Fruit fly (Drosophila melanogaster) whole organism, prepupa: ENCODE measurements around the gene CG32483.

ENCODE experiments used
- Blimp-1 ChIP-seq: fragments of 200-800 bp; sonication (Bioruptor generic); optimal IDR thresholded peaks from 3 replicates; lab custom pipeline; 2017; ENCODE audit warnings: missing biosample characterization, missing genetic modification characterization, mild to moderate bottlenecking, moderate library complexity, missing genetic modification reagents
- CG15336 ChIP-seq: fragments of 200-800 bp; sonication (Bioruptor generic); IDR thresholded peaks from 2 replicates; pipeline ENCODE4 v1.3.6; 2022; ENCODE audit warnings: missing biosample characterization, missing genetic modification characterization
- CG1621 ChIP-seq: fragments of 200-800 bp; sonication (Bioruptor generic); optimal IDR thresholded peaks from 3 replicates; lab custom pipeline; 2018; ENCODE audit warnings: missing biosample characterization, mild to moderate bottlenecking, missing genetic modification characterization
- CG16779 ChIP-seq: fragments of 200-800 bp; sonication (Bioruptor generic); optimal IDR thresholded peaks from 3 replicates; lab custom pipeline; 2017; ENCODE audit warnings: missing biosample characterization, mild to moderate bottlenecking, missing genetic modification characterization
- CG3032 ChIP-seq: fragments of 200-800 bp; optimal IDR thresholded peaks from 2 replicates; lab custom pipeline; 2019; ENCODE audit warnings: missing biosample characterization, mild to moderate bottlenecking, missing genetic modification characterization, moderate library complexity
- CG32006 ChIP-seq: fragments of 200-800 bp; sonication (Bioruptor generic); optimal IDR thresholded peaks from 3 replicates; lab custom pipeline; 2017; ENCODE audit warnings: missing biosample characterization, mild to moderate bottlenecking, missing genetic modification characterization
- CG34406 ChIP-seq: fragments of 200-800 bp; sonication (Bioruptor generic); optimal IDR thresholded peaks from 3 replicates; lab custom pipeline; 2016; ENCODE audit warnings: missing biosample characterization, missing genetic modification characterization
- CG3919 ChIP-seq: fragments of 200-800 bp; sonication (Bioruptor generic); optimal IDR thresholded peaks from 3 replicates; lab custom pipeline; 2016; ENCODE audit warnings: missing biosample characterization, missing genetic modification characterization
- CG6163 ChIP-seq: fragments of 200-800 bp; sonication (Bioruptor generic); IDR thresholded peaks from 3 replicates; pipeline ENCODE4 v1.3.6; 2022; ENCODE audit warnings: missing biosample characterization, missing genetic modification characterization
- CG6276 ChIP-seq: fragments of 200-800 bp; sonication (Bioruptor generic); optimal IDR thresholded peaks from 2 replicates; lab custom pipeline; 2017; ENCODE audit warnings: missing biosample characterization, mild to moderate bottlenecking, missing genetic modification characterization
- CG6808 ChIP-seq: fragments of 200-800 bp; sonication (Bioruptor generic); optimal IDR thresholded peaks from 3 replicates; lab custom pipeline; 2017; ENCODE audit warnings: missing biosample characterization, missing genetic modification characterization, mild to moderate bottlenecking, moderate library complexity, missing genetic modification reagents
- CG7368 ChIP-seq: fragments of 200-800 bp; sonication (Bioruptor generic); optimal IDR thresholded peaks from 3 replicates; lab custom pipeline; 2016; ENCODE audit warnings: missing biosample characterization, missing genetic modification characterization
- CG8119 ChIP-seq: fragments of 200-800 bp; sonication (Bioruptor generic); IDR thresholded peaks from 3 replicates; pipeline ENCODE4 v1.3.6; 2022; ENCODE audit warnings: missing biosample characterization, missing genetic modification characterization
- CG8319 ChIP-seq: fragments of 200-800 bp; sonication (Bioruptor generic); optimal IDR thresholded peaks from 3 replicates; lab custom pipeline; 2016; ENCODE audit warnings: missing biosample characterization, missing genetic modification characterization
- CG9139 ChIP-seq: fragments of 200-800 bp; sonication (Bioruptor generic); optimal IDR thresholded peaks from 3 replicates; lab custom pipeline; 2017; ENCODE audit warnings: missing biosample characterization, mild to moderate bottlenecking, missing genetic modification characterization
- Eip75B ChIP-seq: fragments of 200-800 bp; sonication (Bioruptor generic); optimal IDR thresholded peaks from 3 replicates; lab custom pipeline; 2016; ENCODE audit warnings: missing biosample characterization, missing genetic modification characterization
- Eip78C ChIP-seq: fragments of 200-800 bp; sonication (Bioruptor generic); peaks from one replicate; lab custom pipeline; 2016; ENCODE audit warnings: missing biosample characterization, missing genetic modification characterization
- Ets96B ChIP-seq: fragments of 200-800 bp; optimal IDR thresholded peaks from 2 replicates; lab custom pipeline; 2019; ENCODE audit warnings: missing biosample characterization, mild to moderate bottlenecking, missing genetic modification characterization, moderate library complexity
- Gug ChIP-seq: fragments of 200-800 bp; sonication (Bioruptor generic); IDR thresholded peaks from 2 replicates; pipeline ENCODE4 v1.3.6; 2022; ENCODE audit warnings: missing biosample characterization, missing genetic modification characterization
- Hr38 ChIP-seq: sonication (Bioruptor generic); optimal IDR thresholded peaks from 2 replicates; lab custom pipeline; 2016; ENCODE audit warnings: missing biosample characterization, missing genetic modification characterization
- Hr4 ChIP-seq: fragments of 200-800 bp; sonication (Bioruptor generic); optimal IDR thresholded peaks from 3 replicates; lab custom pipeline; 2016; ENCODE audit warnings: missing biosample characterization, missing genetic modification characterization
- Lpt ChIP-seq: fragments of 200-800 bp; sonication (Bioruptor generic); optimal IDR thresholded peaks from 3 replicates; lab custom pipeline; 2016; ENCODE audit warnings: missing biosample characterization, missing genetic modification characterization
- Met ChIP-seq: fragments of 200-800 bp; sonication (Bioruptor generic); optimal IDR thresholded peaks from 3 replicates; lab custom pipeline; 2016; ENCODE audit warnings: missing biosample characterization, missing genetic modification characterization
- OdsH ChIP-seq: fragments of 200-800 bp; sonication (Bioruptor generic); optimal IDR thresholded peaks from 3 replicates; lab custom pipeline; 2016; ENCODE audit warnings: missing biosample characterization, missing genetic modification characterization
- Smox ChIP-seq: fragments of 200-800 bp; sonication (Bioruptor generic); optimal IDR thresholded peaks from 3 replicates; lab custom pipeline; 2016; ENCODE audit warnings: missing biosample characterization, missing genetic modification characterization
- Sox102F ChIP-seq: fragments of 200-800 bp; sonication (Bioruptor generic); optimal IDR thresholded peaks from 2 replicates; lab custom pipeline; 2016; ENCODE audit warnings: missing biosample characterization, mild to moderate bottlenecking, missing genetic modification characterization
- achi ChIP-seq: fragments of 200-800 bp; sonication (Bioruptor generic); optimal IDR thresholded peaks from 3 replicates; lab custom pipeline; 2016; ENCODE audit warnings: missing biosample characterization, missing genetic modification characterization
- cyc ChIP-seq: fragments of 200-800 bp; sonication (Bioruptor generic); optimal IDR thresholded peaks from 3 replicates; lab custom pipeline; 2016; ENCODE audit warnings: missing biosample characterization, missing genetic modification characterization
- eg ChIP-seq: fragments of 200-800 bp; sonication (Bioruptor generic); IDR thresholded peaks from 3 replicates; pipeline ENCODE4 v1.3.6; 2022; ENCODE audit warnings: missing biosample characterization, missing genetic modification characterization
- esn ChIP-seq: fragments of 200-800 bp; sonication (Bioruptor generic); optimal IDR thresholded peaks from 2 replicates; lab custom pipeline; 2016; ENCODE audit warnings: missing biosample characterization, mild to moderate bottlenecking, missing genetic modification characterization, moderate library complexity
- fd59A ChIP-seq: fragments of 200-800 bp; sonication (Bioruptor generic); optimal IDR thresholded peaks from 2 replicates; lab custom pipeline; 2017; ENCODE audit warnings: missing biosample characterization, mild to moderate bottlenecking, missing genetic modification characterization, missing genetic modification reagents
- fd85E ChIP-seq: fragments of 200-800 bp; sonication (Bioruptor generic); optimal IDR thresholded peaks from 3 replicates; lab custom pipeline; 2016; ENCODE audit warnings: missing biosample characterization, missing genetic modification characterization
- fkh ChIP-seq: fragments of 200-800 bp; sonication (Bioruptor generic); optimal IDR thresholded peaks from 3 replicates; lab custom pipeline; 2017; ENCODE audit warnings: missing biosample characterization, mild to moderate bottlenecking, missing genetic modification characterization, moderate library complexity
- pdm3 ChIP-seq: fragments of 200-800 bp; sonication (Bioruptor generic); optimal IDR thresholded peaks from 3 replicates; lab custom pipeline; 2016; ENCODE audit warnings: missing biosample characterization, missing genetic modification characterization
- spab ChIP-seq: fragments of 200-800 bp; sonication (Bioruptor generic); optimal IDR thresholded peaks from 2 replicates; lab custom pipeline; 2017; ENCODE audit warnings: missing biosample characterization, mild to moderate bottlenecking, missing genetic modification characterization, missing genetic modification reagents
- svp ChIP-seq: fragments of 200-800 bp; sonication (Bioruptor generic); peaks from one replicate; lab custom pipeline; 2016; ENCODE audit warnings: missing biosample characterization, missing genetic modification characterization
- topi ChIP-seq: fragments of 200-800 bp; sonication (Bioruptor generic); optimal IDR thresholded peaks from 3 replicates; lab custom pipeline; 2016; ENCODE audit warnings: missing biosample characterization, missing genetic modification characterization
- vri ChIP-seq: fragments of 200-800 bp; sonication (Bioruptor generic); optimal IDR thresholded peaks from 3 replicates; lab custom pipeline; 2016; ENCODE audit warnings: missing biosample characterization, mild to moderate bottlenecking, missing genetic modification characterization

CG32483 gene

DNA sequence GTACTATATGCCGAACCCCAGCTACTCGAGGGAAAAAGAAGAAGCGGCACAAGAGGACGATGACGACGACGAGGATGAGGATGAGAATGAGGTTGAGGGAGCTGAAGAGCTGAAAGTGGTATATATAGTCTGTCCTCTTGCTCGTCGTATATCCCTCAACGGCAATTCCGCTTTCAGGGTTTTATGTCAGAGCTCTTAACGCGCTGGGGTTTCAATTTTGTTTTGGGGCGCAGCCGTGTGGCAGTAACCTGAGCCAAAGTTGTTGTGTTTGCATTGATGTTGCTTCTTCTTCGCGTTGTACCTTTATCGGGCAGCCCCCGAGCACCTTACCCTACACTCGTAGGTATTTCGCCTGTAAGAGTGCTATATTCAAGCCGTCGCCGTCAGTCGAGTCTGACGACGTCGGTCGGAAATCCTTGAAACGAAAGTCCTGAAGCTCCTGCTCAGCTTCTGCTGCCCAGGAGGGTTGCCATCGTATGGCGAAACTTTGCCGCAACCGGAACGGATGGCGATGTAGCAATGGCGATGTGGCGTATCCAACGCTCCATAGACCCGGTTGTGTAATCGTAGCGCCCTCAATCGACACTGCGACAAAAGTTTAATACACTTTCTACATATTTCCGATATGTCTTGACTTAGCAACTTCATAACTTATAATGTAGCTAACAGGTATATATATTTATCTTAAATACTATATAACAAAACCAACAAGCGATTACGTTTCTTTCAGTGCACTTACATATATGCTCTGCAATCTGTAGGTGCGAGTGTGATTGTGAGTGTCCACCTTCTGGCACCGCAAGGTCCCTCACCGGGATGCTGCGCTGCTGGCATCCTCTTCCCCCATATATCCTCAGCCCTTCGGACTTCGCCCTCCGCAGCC is 15.0 kb upstream of the CG32483 start (continued):
- peak; percentile 25 for TF ChIP-seq cyc (GFP tag; lab: Kevin White, UChicago)
- no peak for TF ChIP-seq fd85E
- TF ChIP-seq CG3919, result peak; percentile 42
- no peak for TF ChIP-seq CG9139 (GFP tag; lab: Kevin White, UChicago)
- TF ChIP-seq CG8119 (GFP tag; lab: Robert Waterston, UW), result peak; percentile 48; the same call in 2 of the 3 replicates
- peak; percentile 34 for TF ChIP-seq CG1621 (tag; lab: Kevin White, UChicago)
- peak; percentile 5 for TF ChIP-seq CG7368
- no peak for TF ChIP-seq Hr38 (GFP tag; lab: Kevin White, UChicago)
- peak; percentile 83 for TF ChIP-seq Eip78C (GFP tag; lab: Kevin White, UChicago)
- no peak for TF ChIP-seq Blimp-1
- TF ChIP-seq achi (GFP tag; lab: Kevin White, UChicago), result peak; percentile 47

DNA sequence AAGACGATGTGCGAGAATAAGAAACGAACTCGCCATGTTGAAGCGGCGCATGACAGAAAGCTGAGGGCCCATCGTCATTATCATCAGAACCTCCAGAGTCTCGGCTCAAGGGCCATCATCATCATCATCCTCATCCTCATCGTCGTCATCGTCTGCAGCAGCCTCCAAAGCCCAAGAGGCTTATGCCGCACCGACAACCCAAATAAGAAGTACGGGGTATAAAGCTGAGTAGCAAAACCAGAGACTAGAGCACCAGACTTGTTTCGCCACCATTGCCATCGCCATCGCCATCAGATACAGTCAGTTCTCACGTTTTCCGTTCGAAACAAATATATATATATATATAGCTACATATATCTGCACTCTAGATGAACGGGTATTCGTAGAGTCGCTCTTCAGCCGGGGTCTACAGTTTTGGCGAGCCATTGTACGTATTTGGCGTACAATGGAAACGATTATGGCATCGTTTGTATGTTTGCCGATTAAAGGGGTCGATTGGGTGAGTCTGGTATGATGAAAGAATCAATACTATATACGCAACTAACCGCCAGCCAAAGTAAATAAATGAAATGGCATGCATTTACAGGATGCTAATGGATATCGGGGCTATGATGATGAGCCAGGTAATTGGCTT is 13.4 kb upstream of the CG32483 start:
- TF ChIP-seq Sox102F (GFP tag; lab: Kevin White, UChicago) (no peak), svp (GFP tag; lab: Kevin White, UChicago) (peak; percentile 47), fd59A (no peak), Eip78C (GFP tag; lab: Kevin White, UChicago) (peak; percentile 18), CG15336 (GFP tag; lab: Robert Waterston, UW) (0 out of 2 replicates have a peak, but pooled peaks have one; percentile 12), CG34406 (GFP tag; lab: Kevin White, UChicago) (no peak), fkh (GFP tag; lab: Kevin White, UChicago) (no peak)
- TF ChIP-seq, all 60 proteins: peak for 3

DNA sequence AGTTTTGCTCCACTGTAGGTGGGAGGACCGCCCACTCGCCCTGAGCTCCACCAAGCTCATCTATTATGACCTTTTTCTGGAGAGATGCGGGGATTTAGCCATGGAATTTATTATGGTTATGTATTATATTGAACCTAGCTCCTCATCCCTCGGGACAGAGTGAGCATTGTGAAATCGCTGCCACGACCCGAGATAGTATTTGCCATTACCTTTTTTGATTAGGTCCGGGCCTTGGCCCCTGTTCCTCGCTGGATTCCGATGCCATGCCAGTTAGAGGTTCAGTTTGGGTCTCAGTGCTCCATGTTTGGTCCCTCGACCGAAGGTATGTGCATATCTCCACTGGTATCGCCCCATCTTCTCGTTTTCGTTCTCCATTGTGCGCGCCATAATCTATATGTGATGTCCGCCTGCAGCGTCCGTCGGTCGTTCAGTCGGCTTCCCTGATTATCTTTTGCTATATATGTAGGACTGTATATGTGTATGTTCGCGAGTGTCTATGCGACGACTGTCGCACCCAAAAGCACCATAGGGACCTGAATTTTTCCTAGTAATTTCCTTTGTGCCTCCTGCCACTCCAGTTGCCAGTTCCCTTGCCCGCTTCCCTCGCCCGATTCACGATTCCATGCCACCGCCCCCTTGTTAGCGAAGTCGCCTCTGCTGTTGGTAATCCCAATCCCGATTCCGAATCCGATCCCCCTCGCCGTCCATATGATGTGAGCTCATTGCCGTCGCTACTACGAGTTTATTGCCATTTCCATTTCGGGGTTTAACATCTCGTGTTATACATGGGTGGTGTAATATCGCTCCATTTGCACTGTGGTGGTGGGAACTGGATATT is 12.1 kb upstream of the CG32483 start:
- TF ChIP-seq Eip78C (GFP tag; lab: Kevin White, UChicago), result peak; percentile 28
- TF ChIP-seq CG3919, result no peak
- no peak for TF ChIP-seq vri
- peak; percentile 69 for TF ChIP-seq svp (GFP tag; lab: Kevin White, UChicago)
- TF ChIP-seq, all 60 proteins: peak for 2

DNA sequence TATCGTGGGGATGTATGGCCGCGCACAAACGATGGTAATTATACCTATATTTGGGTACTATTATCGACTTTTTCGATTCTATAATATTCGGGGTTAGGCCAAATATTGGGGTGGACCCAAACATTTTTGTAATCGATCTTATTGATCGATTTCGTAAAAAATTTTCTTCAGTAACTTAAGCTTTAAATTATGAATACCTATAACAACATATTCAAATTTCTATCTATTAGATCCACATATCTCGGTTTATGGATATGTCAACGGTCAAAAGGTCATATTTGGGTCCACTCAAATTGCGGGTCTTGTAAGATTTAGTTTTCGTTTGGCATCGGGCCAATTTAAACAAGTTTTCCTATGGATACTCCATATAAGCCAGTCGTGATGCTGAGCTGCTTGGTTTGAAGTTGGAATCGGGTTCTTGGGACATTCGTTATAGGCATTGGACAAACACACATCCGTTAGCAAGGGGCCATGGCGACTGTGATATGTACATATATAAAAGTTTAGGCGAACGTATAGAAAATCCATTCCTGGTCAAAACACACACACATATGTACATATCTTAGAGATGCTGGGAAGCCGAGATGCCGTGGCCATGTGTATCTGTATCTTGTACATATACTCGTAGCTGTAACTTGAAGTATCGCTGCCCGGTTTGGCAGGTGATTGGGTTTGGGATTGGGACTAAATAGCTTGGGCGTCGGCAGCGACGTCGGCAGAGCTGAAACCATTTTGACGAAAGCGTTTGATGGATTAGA is 10.5 kb upstream of the CG32483 start:
- TF ChIP-seq spab (GFP tag; lab: Kevin White, UChicago) (no peak), pdm3 (GFP tag; lab: Kevin White, UChicago) (peak; percentile 34), CG6808 (GFP tag; lab: Kevin White, UChicago) (peak; percentile 36), Met (peak; percentile 44), esn (GFP tag; lab: Kevin White, UChicago) (peak; percentile 44), CG8319 (GFP tag; lab: Kevin White, UChicago) (no peak), CG6163 (GFP tag; lab: Robert Waterston, UW) (peak; percentile 73), CG8119 (GFP tag; lab: Robert Waterston, UW) (peak; percentile 58; the same call in 2 of the 3 replicates), Ets96B (tag; lab: Kevin White, UChicago) (peak; percentile 16), CG16779 (tag; lab: Kevin White, UChicago) (peak; percentile 3), CG32006 (GFP tag; lab: Kevin White, UChicago) (peak; percentile 39), Blimp-1 (no peak), achi (GFP tag; lab: Kevin White, UChicago) (peak; percentile 27), Smox (GFP tag; lab: Kevin White, UChicago) (peak; percentile 1), svp (GFP tag; lab: Kevin White, UChicago) (peak; percentile 55), Eip75B (GFP tag; lab: Kevin White, UChicago) (no peak), CG3919 (peak; percentile 13), Lpt (GFP tag; lab: Kevin White, UChicago) (no peak), Sox102F (GFP tag; lab: Kevin White, UChicago) (peak; percentile 43), topi (GFP tag; lab: Kevin White, UChicago) (peak; percentile 7), Eip78C (GFP tag; lab: Kevin White, UChicago) (peak; percentile 52), eg (peak; percentile 71), OdsH (GFP tag; lab: Kevin White, UChicago) (peak; percentile 40), CG7368 (no peak), Hr4 (GFP tag; lab: Kevin White, UChicago) (peak; percentile 29), Gug (GFP tag; lab: Robert Waterston, UW) (no peak), CG3032 (tag; lab: Kevin White, UChicago) (peak; percentile 20), CG34406 (GFP tag; lab: Kevin White, UChicago) (peak; percentile 8), CG6276 (GFP tag; lab: Kevin White, UChicago) (peak; percentile 62), vri (peak; percentile 10)
